Worm (Caenorhabditis elegans): ENCODE results near the gene F43C11.2.

- TF ChIP-seq nhr-11 (tag; optimal IDR thresholded peaks at IDR 0.05) (no peak), hlh-30 (tag; optimal IDR thresholded peaks at IDR 0.05; ENCODE audit: insufficient read depth) (no peak), nfya-1 (tag; optimal IDR thresholded peaks at IDR 0.05) (no peak), K09A11.1 (tag; optimal IDR thresholded peaks at IDR 0.05; ENCODE audit: insufficient read depth) (no peak), pqm-1 (tag; optimal IDR thresholded peaks at IDR 0.05) (no peak), ceh-18 (tag; optimal IDR thresholded peaks at IDR 0.05) (no peak), F13H6.1 (tag; optimal IDR thresholded peaks at IDR 0.05) (no peak), sox-4 (tag; optimal IDR thresholded peaks at IDR 0.05) (no peak)
Observed at ce11 chrII:2379673-2380072, 25.1 kb downstream of the F43C11.2 start.
